Fruit fly (Drosophila melanogaster) whole organism, wandering third instar larva: Measurements from ENCODE around the gene PolE2.

Source experiments
- Abd-B ChIP-seq: fragments of >200 bp; optimal IDR thresholded peaks from 2 replicates; lab custom pipeline; 2017; ENCODE audit warnings: missing biosample characterization, missing genetic modification characterization
- CG32264 ChIP-seq: fragments of 200-800 bp; sonication (Bioruptor generic); optimal IDR thresholded peaks from 2 replicates; lab custom pipeline; 2016; ENCODE audit warnings: missing biosample characterization, missing genetic modification characterization
- CG9705 ChIP-seq: fragments of 200-800 bp; sonication (Bioruptor generic); optimal IDR thresholded peaks from 2 replicates; lab custom pipeline; 2018; ENCODE audit warnings: missing biosample characterization, mild to moderate bottlenecking, missing genetic modification characterization
- CrebA ChIP-seq: fragments of 200-800 bp; sonication (Bioruptor generic); optimal IDR thresholded peaks from 2 replicates; lab custom pipeline; 2016; ENCODE audit warnings: missing biosample characterization, mild to moderate bottlenecking, missing genetic modification characterization, borderline replicate concordance
- Dfd ChIP-seq: fragments of >200 bp; optimal IDR thresholded peaks from 2 replicates; lab custom pipeline; 2017; ENCODE audit warnings: missing biosample characterization, missing genetic modification characterization
- Dif ChIP-seq: fragments of 200-275, 200-300 bp; sonication (Bioruptor generic); optimal IDR thresholded peaks from 2 replicates; lab custom pipeline; 2018; ENCODE audit warnings: missing biosample characterization, missing genetic modification characterization; ENCODE audit not compliant: partially characterized antibody
- GATAd ChIP-seq: sonication (Bioruptor generic); optimal IDR thresholded peaks from 2 replicates; lab custom pipeline; 2016; ENCODE audit warnings: missing biosample characterization, missing genetic modification characterization
- HLH106 ChIP-seq: fragments of 200-800 bp; optimal IDR thresholded peaks from 3 replicates; lab custom pipeline; 2019; ENCODE audit warnings: missing biosample characterization, mild to moderate bottlenecking, missing genetic modification characterization, moderate library complexity
- Hnf4 ChIP-seq: fragments of 200-800 bp; sonication (Bioruptor generic); optimal IDR thresholded peaks from 2 replicates; lab custom pipeline; 2016; ENCODE audit warnings: missing biosample characterization, mild to moderate bottlenecking, missing genetic modification characterization
- Hr78 ChIP-seq: fragments of >200 bp; optimal IDR thresholded peaks from 2 replicates; lab custom pipeline; 2017; ENCODE audit warnings: missing biosample characterization, missing genetic modification characterization
- Hr83 ChIP-seq: fragments of 200-300 bp; sonication (Bioruptor generic); optimal IDR thresholded peaks from 2 replicates; lab custom pipeline; 2016; ENCODE audit warnings: missing biosample characterization, mild to moderate bottlenecking, missing genetic modification characterization, moderate library complexity; ENCODE audit not compliant: poor library complexity, severe bottlenecking
- Jra ChIP-seq: sonication (Bioruptor generic); optimal IDR thresholded peaks from 2 replicates; lab custom pipeline; 2016; ENCODE audit warnings: missing biosample characterization, missing genetic modification characterization
- Mio ChIP-seq: sonication (Bioruptor generic); optimal IDR thresholded peaks from 2 replicates; lab custom pipeline; 2016; ENCODE audit warnings: missing biosample characterization, missing genetic modification characterization
- Myc ChIP-seq: fragments of >200 bp; optimal IDR thresholded peaks from 2 replicates; lab custom pipeline; 2017
- N ChIP-seq: fragments of >200 bp; optimal IDR thresholded peaks from 2 replicates; lab custom pipeline; 2018; ENCODE audit warnings: missing biosample characterization, missing external identifiers, missing genetic modification characterization
- OdsH ChIP-seq: fragments of 200-800 bp; sonication (Bioruptor generic); optimal IDR thresholded peaks from 2 replicates; lab custom pipeline; 2016; ENCODE audit warnings: missing biosample characterization, mild to moderate bottlenecking, missing genetic modification characterization
- Rel ChIP-seq, 2 experiments: fragments of 200-800 bp; sonication (Bioruptor generic) in 1 of 2; optimal IDR thresholded peaks; 2 replicates in 1 of 2; 3 replicates in 1 of 2; lab custom pipeline; 2016 to 2019; ENCODE audit warnings: mild to moderate bottlenecking in 2 of 2, missing biosample characterization in 2 of 2, missing genetic modification characterization in 2 of 2, moderate library complexity in 1 of 2
- Sp1 ChIP-seq: fragments of 200-800 bp; sonication (Bioruptor generic); optimal IDR thresholded peaks from 3 replicates; lab custom pipeline; 2019; ENCODE audit warnings: missing biosample characterization, mild to moderate bottlenecking, missing genetic modification characterization, moderate library complexity
- Vsx2 ChIP-seq: fragments of 200-300, 225-300 bp; sonication (Bioruptor generic); optimal IDR thresholded peaks from 2 replicates; lab custom pipeline; 2018; ENCODE audit warnings: missing biosample characterization, missing genetic modification characterization; ENCODE audit not compliant: partially characterized antibody
- br ChIP-seq: fragments of 200-800 bp; sonication (Bioruptor generic); optimal IDR thresholded peaks from 2 replicates; lab custom pipeline; 2016; ENCODE audit warnings: missing biosample characterization, missing genetic modification characterization
- brk ChIP-seq: fragments of 200-800 bp; sonication (Bioruptor generic); optimal IDR thresholded peaks from 2 replicates; lab custom pipeline; 2016; ENCODE audit warnings: missing biosample characterization, mild to moderate bottlenecking, missing genetic modification characterization
- dl ChIP-seq, 2 experiments: fragments of 175-275, 200-275 bp in 1 of 2; fragments of 200-275 bp in 1 of 2; sonication (Bioruptor generic); optimal IDR thresholded peaks; lab custom pipeline; 2018; ENCODE audit warnings: mild to moderate bottlenecking in 2 of 2, missing biosample characterization in 2 of 2, missing genetic modification characterization in 2 of 2, moderate library complexity in 2 of 2; ENCODE audit not compliant: partially characterized antibody in 2 of 2, insufficient read depth in 1 of 2
- dmrt93B ChIP-seq: fragments of 200-800 bp; sonication (Bioruptor generic); optimal IDR thresholded peaks from 2 replicates; lab custom pipeline; 2018; ENCODE audit warnings: missing biosample characterization, mild to moderate bottlenecking, missing genetic modification characterization
- dsf ChIP-seq: sonication (Bioruptor generic); optimal IDR thresholded peaks from 2 replicates; lab custom pipeline; 2016; ENCODE audit warnings: missing biosample characterization, missing genetic modification characterization, borderline replicate concordance
- ey ChIP-seq: fragments of 200-800 bp; sonication (Bioruptor generic); optimal IDR thresholded peaks from 2 replicates; lab custom pipeline; 2016; ENCODE audit warnings: missing biosample characterization, missing genetic modification characterization
- foxo ChIP-seq, 2 experiments: fragments of 200-800 bp; sonication (Bioruptor generic); optimal IDR thresholded peaks; 2 replicates in 1 of 2; 3 replicates in 1 of 2; lab custom pipeline; 2016 to 2017; ENCODE audit warnings: missing biosample characterization in 2 of 2, missing genetic modification characterization in 2 of 2
- h ChIP-seq: fragments of 200-800 bp; sonication (Bioruptor generic); optimal IDR thresholded peaks from 3 replicates; lab custom pipeline; 2016; ENCODE audit warnings: missing biosample characterization, mild to moderate bottlenecking, missing genetic modification characterization
- jim ChIP-seq: fragments of 175-275, 200-325 bp; sonication (Bioruptor generic); optimal IDR thresholded peaks from 2 replicates; lab custom pipeline; 2016; ENCODE audit warnings: missing biosample characterization, mild to moderate bottlenecking, missing genetic modification characterization
- lola ChIP-seq: fragments of >200 bp; optimal IDR thresholded peaks from 2 replicates; lab custom pipeline; 2017; ENCODE audit warnings: missing biosample characterization, missing genetic modification characterization
- pan ChIP-seq: fragments of >200 bp; optimal IDR thresholded peaks from 2 replicates; lab custom pipeline; 2017
- psq ChIP-seq: fragments of 200-800 bp; sonication (Bioruptor generic); optimal IDR thresholded peaks from 3 replicates; lab custom pipeline; 2017; ENCODE audit warnings: missing biosample characterization, mild to moderate bottlenecking, missing genetic modification characterization, moderate library complexity
- rgr ChIP-seq: fragments of 200-800 bp; sonication (Bioruptor generic); optimal IDR thresholded peaks from 3 replicates; lab custom pipeline; 2016; ENCODE audit warnings: missing biosample characterization, mild to moderate bottlenecking, missing genetic modification characterization
- sage ChIP-seq: fragments of 200-800 bp; sonication (Bioruptor generic); optimal IDR thresholded peaks from 2 replicates; lab custom pipeline; 2016; ENCODE audit warnings: missing biosample characterization, mild to moderate bottlenecking, missing genetic modification characterization
- sv ChIP-seq: fragments of 200-800 bp; sonication (Bioruptor generic); optimal IDR thresholded peaks from 3 replicates; lab custom pipeline; 2016; ENCODE audit warnings: missing biosample characterization, missing genetic modification characterization
- tai ChIP-seq: sonication (Bioruptor generic); optimal IDR thresholded peaks from 2 replicates; lab custom pipeline; 2016; ENCODE audit warnings: missing biosample characterization, missing genetic modification characterization
- usp ChIP-seq: fragments of >200 bp; optimal IDR thresholded peaks from 2 replicates; lab custom pipeline; 2017; ENCODE audit warnings: missing biosample characterization, missing genetic modification characterization

Gene PolE2

dm6 chr3L:5878734-5879291 is 18.4 kb downstream of the PolE2 start:
- no peak for TF ChIP-seq usp (GFP tag; lab: Kevin White, UChicago)
- TF ChIP-seq sv (GFP tag; lab: Kevin White, UChicago), result no peak
- TF ChIP-seq CrebA, result no peak
- TF ChIP-seq ey (GFP tag; lab: Kevin White, UChicago), result no peak
- TF ChIP-seq rgr (GFP tag; lab: Kevin White, UChicago), result no peak
- TF ChIP-seq Mio, result no peak
- TF ChIP-seq Hnf4 (GFP tag; lab: Kevin White, UChicago), result no peak
- TF ChIP-seq lola, result no peak
- no peak for TF ChIP-seq jim
- TF ChIP-seq foxo (GFP tag; optimal IDR thresholded peaks at IDR 0.05; lab: Kevin White, UChicago), result no peak
- no peak for TF ChIP-seq tai (GFP tag; lab: Kevin White, UChicago)
- no peak for TF ChIP-seq Myc (lab: Kevin White, UChicago)
- TF ChIP-seq psq (GFP tag; lab: Kevin White, UChicago), result no peak
- no peak for TF ChIP-seq sage (GFP tag; lab: Kevin White, UChicago)
- TF ChIP-seq Hr78 (GFP tag; lab: Kevin White, UChicago), result no peak
- TF ChIP-seq dsf (GFP tag; lab: Kevin White, UChicago), result no peak
- no peak for TF ChIP-seq OdsH (GFP tag; lab: Kevin White, UChicago)
- no peak for TF ChIP-seq pan (lab: Kevin White, UChicago)
- no peak for TF ChIP-seq dmrt93B (GFP tag; lab: Kevin White, UChicago)
- TF ChIP-seq Rel (GFP tag; optimal IDR thresholded peaks at IDR 0.05; lab: Kevin White, UChicago), result no peak
- no peak for TF ChIP-seq Rel (tag; optimal IDR thresholded peaks at IDR 0.05; lab: Kevin White, UChicago)
- TF ChIP-seq, all 38 proteins: peak for 0

dm6 chr3L:5873011-5873410 is 24.2 kb downstream of the PolE2 start, which contains the start of gene CG18586:
Gene CG18586, plus strand, starts transcription at chr3L:5873311.
- no peak for TF ChIP-seq sv (GFP tag; lab: Kevin White, UChicago)
- no peak for TF ChIP-seq h (GFP tag; lab: Kevin White, UChicago)
- TF ChIP-seq br (GFP tag; lab: Kevin White, UChicago), result no peak
- no peak for TF ChIP-seq sage (GFP tag; lab: Kevin White, UChicago)
- TF ChIP-seq brk (GFP tag; lab: Kevin White, UChicago), result no peak
- no peak for TF ChIP-seq Rel (GFP tag; optimal IDR thresholded peaks at IDR 0.05; lab: Kevin White, UChicago)
- no peak for TF ChIP-seq Rel (tag; optimal IDR thresholded peaks at IDR 0.05; lab: Kevin White, UChicago)
- TF ChIP-seq HLH106 (tag; lab: Kevin White, UChicago), result no peak
- TF ChIP-seq Sp1 (GFP tag; lab: Kevin White, UChicago), result no peak
- no peak for TF ChIP-seq psq (GFP tag; lab: Kevin White, UChicago)
- TF ChIP-seq, all 38 proteins: peak for 0

dm6 chr3L:5871201-5871600 is 26.0 kb downstream of the PolE2 start, which contains the start of gene CG5568:
Gene CG5568, plus strand, starts transcription at chr3L:5871501.
- TF ChIP-seq Jra (GFP tag; lab: Kevin White, UChicago), result no peak
- TF ChIP-seq dmrt93B (GFP tag; lab: Kevin White, UChicago), result no peak
- no peak for TF ChIP-seq dsf (GFP tag; lab: Kevin White, UChicago)
- TF ChIP-seq dl (GFP tag; optimal IDR thresholded peaks at IDR 0.05; lab: Kevin White, UChicago; ENCODE audit: insufficient read depth in 1 of 2, partially characterized antibody in 2 of 2), result no peak
- no peak for TF ChIP-seq CG32264 (GFP tag; lab: Kevin White, UChicago)
- TF ChIP-seq rgr (GFP tag; lab: Kevin White, UChicago), result no peak
- no peak for TF ChIP-seq tai (GFP tag; lab: Kevin White, UChicago)
- TF ChIP-seq pan (lab: Kevin White, UChicago), result no peak
- no peak for TF ChIP-seq Hr83 (GFP tag; lab: Kevin White, UChicago)
- TF ChIP-seq CG9705 (GFP tag; lab: Kevin White, UChicago), result no peak
- no peak for TF ChIP-seq Hnf4 (GFP tag; lab: Kevin White, UChicago)
- no peak for TF ChIP-seq Sp1 (GFP tag; lab: Kevin White, UChicago)
- TF ChIP-seq foxo (GFP tag; optimal IDR thresholded peaks at IDR 0.05; lab: Kevin White, UChicago), result no peak
- TF ChIP-seq GATAd (GFP tag; lab: Kevin White, UChicago), result no peak
- no peak for TF ChIP-seq ey (GFP tag; lab: Kevin White, UChicago)
- TF ChIP-seq CrebA, result no peak

- TF ChIP-seq Dfd (GFP tag; lab: Kevin White, UChicago) (no peak), sage (GFP tag; lab: Kevin White, UChicago) (no peak), HLH106 (tag; lab: Kevin White, UChicago) (no peak), Hr83 (GFP tag; lab: Kevin White, UChicago) (peak; percentile 43), Abd-B (no peak), Mio (no peak), pan (lab: Kevin White, UChicago) (no peak), GATAd (GFP tag; lab: Kevin White, UChicago) (no peak), Rel (GFP tag; optimal IDR thresholded peaks at IDR 0.05; lab: Kevin White, UChicago) (no peak), Rel (tag; optimal IDR thresholded peaks at IDR 0.05; lab: Kevin White, UChicago) (no peak), usp (GFP tag; lab: Kevin White, UChicago) (no peak), OdsH (GFP tag; lab: Kevin White, UChicago) (peak; percentile 56), CG9705 (GFP tag; lab: Kevin White, UChicago) (peak; percentile 58), Vsx2 (GFP tag; lab: Kevin White, UChicago) (peak; percentile 29), Jra (GFP tag; lab: Kevin White, UChicago) (no peak), dl (GFP tag; optimal IDR thresholded peaks at IDR 0.05; lab: Kevin White, UChicago; ENCODE audit: insufficient read depth in 1 of 2, partially characterized antibody in 2 of 2) (peak in 1 of 2 experiments; percentile 10), foxo (GFP tag; optimal IDR thresholded peaks at IDR 0.05; lab: Kevin White, UChicago) (peak in 1 of 2 experiments; percentile 60), N (GFP tag; lab: Kevin White, UChicago) (no peak), Myc (lab: Kevin White, UChicago) (peak; percentile 81), Dif (GFP tag; lab: Kevin White, UChicago) (peak; percentile 45), rgr (GFP tag; lab: Kevin White, UChicago) (peak; percentile 41), sv (GFP tag; lab: Kevin White, UChicago) (no peak), br (GFP tag; lab: Kevin White, UChicago) (no peak), h (GFP tag; lab: Kevin White, UChicago) (no peak), jim (no peak), psq (GFP tag; lab: Kevin White, UChicago) (peak; percentile 42)
Measured at dm6 chr3L:5869614-5870204, 27.5 kb downstream of the PolE2 start.
